Worm (Caenorhabditis elegans) whole organism, early embryonic: ENCODE data around the gene flp-25.

Experiments
- F13C5.2 ChIP-seq: sonication (generic microtip); optimal IDR thresholded peaks from 2 replicates; lab custom pipeline; 2017; ENCODE audit warnings: mild to moderate bottlenecking, missing genetic modification characterization, inconsistent platforms, missing compliant biosample characterization
- aly-1 ChIP-seq: sonication (generic microtip); optimal IDR thresholded peaks from 2 replicates; lab custom pipeline; 2016; ENCODE audit warnings: missing genetic modification characterization, missing compliant biosample characterization
- ama-1 ChIP-seq: fragments of 150-350 bp; optimal IDR thresholded peaks from 2 replicates; lab custom pipeline; 2014
- ceh-13 ChIP-seq: fragments of 200-800 bp; sonication (Bioruptor generic); optimal IDR thresholded peaks from 2 replicates; lab custom pipeline; 2018; ENCODE audit warnings: mild to moderate bottlenecking, missing genetic modification characterization, missing compliant biosample characterization
- flt-1 ChIP-seq: fragments of 200-800 bp; sonication (Bioruptor generic); IDR thresholded peaks from 2 replicates; pipeline ENCODE4 v1.3.6; 2022; ENCODE audit warnings: missing genetic modification characterization, missing compliant biosample characterization
- hmbx-1 ChIP-seq: sonication (generic microtip); optimal IDR thresholded peaks from 2 replicates; lab custom pipeline; 2016; ENCODE audit warnings: mild to moderate bottlenecking, missing genetic modification characterization, missing compliant biosample characterization
- hnd-1 ChIP-seq: sonication (generic microtip); optimal IDR thresholded peaks from 2 replicates; lab custom pipeline; 2016; ENCODE audit warnings: missing genetic modification characterization, missing compliant biosample characterization
- sea-1 ChIP-seq: fragments of 200-800 bp; sonication (Bioruptor generic); conservative IDR thresholded peaks from 2 replicates; pipeline ENCODE4 v1.3.6; 2022; ENCODE audit warnings: missing genetic modification characterization, missing compliant biosample characterization

DNA sequence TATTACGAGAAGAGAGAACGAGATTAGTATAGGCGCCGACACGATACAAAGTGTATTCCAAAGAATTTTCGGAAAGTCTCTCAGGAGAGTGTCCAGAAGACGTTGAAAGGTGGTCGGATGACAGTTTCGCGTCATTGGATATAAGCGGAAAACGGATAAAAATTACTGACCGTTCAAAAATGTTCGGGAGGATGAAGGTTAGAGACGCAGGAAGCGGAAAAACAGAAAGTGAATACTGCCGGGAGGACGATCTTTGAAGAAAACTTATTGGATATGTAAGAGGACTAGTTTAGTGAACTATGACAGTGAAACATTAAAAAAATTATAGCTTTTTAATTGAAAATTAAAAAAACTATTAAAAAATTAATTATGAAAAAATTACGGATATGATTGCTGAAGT lies 26.3 kb upstream of the flp-25 start:
- no peak for TF ChIP-seq ama-1 (lab: Kevin White, UChicago)
- TF ChIP-seq hmbx-1 (tag; lab: Kevin White, UChicago): no peak
- TF ChIP-seq aly-1: no peak
- no peak for TF ChIP-seq sea-1 (GFP tag; lab: Robert Waterston, UW)
- TF ChIP-seq flt-1 (GFP tag; lab: Robert Waterston, UW): no peak
- no peak for TF ChIP-seq ceh-13 (GFP tag; lab: Kevin White, UChicago)
- no peak for TF ChIP-seq hnd-1 (tag; lab: Kevin White, UChicago)
- TF ChIP-seq F13C5.2 (tag; lab: Kevin White, UChicago): no peak
